Worm (Caenorhabditis elegans) whole organism, early embryonic: Measurements from ENCODE around the gene egl-20.

Experiments used
- B0310.2 ChIP-seq: sonication (generic microtip); optimal IDR thresholded peaks from 2 replicates; lab custom pipeline; 2016; ENCODE audit warnings: mild to moderate bottlenecking, missing genetic modification characterization, missing compliant biosample characterization
- F13C5.2 ChIP-seq: sonication (generic microtip); optimal IDR thresholded peaks from 2 replicates; lab custom pipeline; 2017; ENCODE audit warnings: mild to moderate bottlenecking, missing genetic modification characterization, inconsistent platforms, missing compliant biosample characterization
- aly-1 ChIP-seq: sonication (generic microtip); optimal IDR thresholded peaks from 2 replicates; lab custom pipeline; 2016; ENCODE audit warnings: missing genetic modification characterization, missing compliant biosample characterization
- ama-1 ChIP-seq: fragments of 150-350 bp; optimal IDR thresholded peaks from 2 replicates; lab custom pipeline; 2014
- ceh-13 ChIP-seq: fragments of 200-800 bp; sonication (Bioruptor generic); optimal IDR thresholded peaks from 2 replicates; lab custom pipeline; 2018; ENCODE audit warnings: mild to moderate bottlenecking, missing genetic modification characterization, missing compliant biosample characterization
- ceh-36 ChIP-seq: sonication (generic microtip); optimal IDR thresholded peaks from 2 replicates; lab custom pipeline; 2016; ENCODE audit warnings: missing genetic modification characterization, inconsistent platforms, missing compliant biosample characterization
- ets-7 ChIP-seq: sonication (generic microtip); optimal IDR thresholded peaks from 2 replicates; lab custom pipeline; 2016; ENCODE audit warnings: missing genotype, missing genetic modification characterization, missing compliant biosample characterization
- flt-1 ChIP-seq: fragments of 200-800 bp; sonication (Bioruptor generic); IDR thresholded peaks from 2 replicates; pipeline ENCODE4 v1.3.6; 2022; ENCODE audit warnings: missing genetic modification characterization, missing compliant biosample characterization
- hmbx-1 ChIP-seq: sonication (generic microtip); optimal IDR thresholded peaks from 2 replicates; lab custom pipeline; 2016; ENCODE audit warnings: mild to moderate bottlenecking, missing genetic modification characterization, missing compliant biosample characterization
- hmg-4 ChIP-seq: fragments of 200-800 bp; sonication (Bioruptor generic); optimal IDR thresholded peaks from 2 replicates; lab custom pipeline; 2018; ENCODE audit warnings: mild to moderate bottlenecking, missing genetic modification characterization, missing compliant biosample characterization
- hnd-1 ChIP-seq: sonication (generic microtip); optimal IDR thresholded peaks from 2 replicates; lab custom pipeline; 2016; ENCODE audit warnings: missing genetic modification characterization, missing compliant biosample characterization
- pes-1 ChIP-seq: fragments of 200-800 bp; sonication (Bioruptor generic); IDR thresholded peaks from 2 replicates; pipeline ENCODE4 v1.3.6; 2022; ENCODE audit warnings: missing genetic modification reagents, missing genetic modification characterization, missing compliant biosample characterization
- scrt-1 ChIP-seq: fragments of 200-800 bp; sonication (Bioruptor generic); IDR thresholded peaks from 2 replicates; pipeline ENCODE4 v1.3.6; 2022; ENCODE audit warnings: missing genetic modification characterization, missing compliant biosample characterization
- sea-1 ChIP-seq: fragments of 200-800 bp; sonication (Bioruptor generic); conservative IDR thresholded peaks from 2 replicates; pipeline ENCODE4 v1.3.6; 2022; ENCODE audit warnings: missing genetic modification characterization, missing compliant biosample characterization
- tbx-11 ChIP-seq: fragments of 200-800 bp; sonication (Bioruptor generic); IDR thresholded peaks from 2 replicates; pipeline ENCODE4 v1.3.6; 2022; ENCODE audit warnings: missing genetic modification characterization, missing compliant biosample characterization
- tbx-37 ChIP-seq: fragments of 200-800 bp; sonication (Bioruptor generic); conservative IDR thresholded peaks from 2 replicates; pipeline ENCODE4 v1.3.6; 2022; ENCODE audit warnings: missing genetic modification reagents, missing genetic modification characterization, missing compliant biosample characterization
- tra-4 ChIP-seq: sonication (generic microtip); optimal IDR thresholded peaks from 2 replicates; lab custom pipeline; 2017; ENCODE audit warnings: missing genetic modification characterization, missing compliant biosample characterization

The egl-20 gene

DNA sequence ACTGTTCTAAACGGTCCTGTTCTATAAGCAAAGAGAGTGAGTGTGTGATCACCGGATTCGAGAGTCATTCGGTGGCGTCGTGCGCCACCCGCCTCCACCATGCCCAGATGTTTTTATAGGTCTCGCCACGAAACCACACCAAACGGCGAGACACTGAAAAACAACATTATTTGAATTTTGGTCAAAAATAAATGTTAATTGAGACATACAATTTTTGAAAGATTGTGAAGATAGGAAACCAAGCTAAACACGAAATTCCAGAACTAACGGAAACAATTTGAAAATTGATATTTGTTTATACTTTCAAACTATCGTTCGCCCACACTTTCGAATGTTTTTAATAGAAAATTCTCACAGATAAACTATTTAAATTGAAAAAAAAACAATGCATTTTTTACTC, 9.1 kb upstream of the egl-20 start, which contains the start of gene catp-6:
catp-6 (minus strand) TSS at position 101 of the 400 bp plus-strand sequence.
- TF ChIP-seq F13C5.2 (tag; lab: Kevin White, UChicago) (no peak), ets-7 (tag; lab: Kevin White, UChicago) (no peak), ama-1 (no peak), ceh-13 (GFP tag; lab: Kevin White, UChicago) (no peak), hnd-1 (no peak), B0310.2 (tag; lab: Kevin White, UChicago) (no peak), flt-1 (GFP tag; lab: Robert Waterston, UW) (no peak), aly-1 (tag; lab: Kevin White, UChicago) (no peak), pes-1 (no peak), sea-1 (GFP tag; lab: Robert Waterston, UW) (no peak), scrt-1 (GFP tag; lab: Robert Waterston, UW) (no peak), tbx-37 (no peak), hmbx-1 (tag; lab: Kevin White, UChicago) (no peak), hmg-4 (GFP tag; lab: Kevin White, UChicago) (no peak), tra-4 (tag; lab: Kevin White, UChicago) (no peak), ceh-36 (tag; lab: Kevin White, UChicago) (no peak), tbx-11 (GFP tag; lab: Robert Waterston, UW) (no peak)

DNA sequence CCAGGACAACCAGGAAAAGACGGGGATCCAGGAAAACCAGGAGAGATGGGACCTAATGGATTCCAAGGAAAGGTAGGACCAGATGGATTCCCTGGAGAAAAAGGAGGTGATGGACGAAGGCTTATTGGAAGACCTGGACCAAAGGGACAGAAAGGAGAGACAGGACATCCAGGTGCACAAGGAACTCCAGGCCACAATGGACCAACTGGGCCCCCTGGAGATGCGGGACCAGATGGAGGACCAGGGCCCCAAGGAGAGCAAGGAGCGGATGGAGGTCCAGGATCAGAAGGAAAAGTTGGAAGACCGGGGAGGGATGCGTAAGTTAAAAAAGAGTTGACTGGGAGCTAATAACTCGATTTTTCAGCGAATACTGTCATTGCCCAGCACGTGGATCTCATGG, 7.3 kb upstream of the egl-20 start:
- TF ChIP-seq hnd-1 (no peak), pes-1 (no peak), ama-1 (no peak), F13C5.2 (tag; lab: Kevin White, UChicago) (no peak), ets-7 (tag; lab: Kevin White, UChicago) (no peak)

DNA sequence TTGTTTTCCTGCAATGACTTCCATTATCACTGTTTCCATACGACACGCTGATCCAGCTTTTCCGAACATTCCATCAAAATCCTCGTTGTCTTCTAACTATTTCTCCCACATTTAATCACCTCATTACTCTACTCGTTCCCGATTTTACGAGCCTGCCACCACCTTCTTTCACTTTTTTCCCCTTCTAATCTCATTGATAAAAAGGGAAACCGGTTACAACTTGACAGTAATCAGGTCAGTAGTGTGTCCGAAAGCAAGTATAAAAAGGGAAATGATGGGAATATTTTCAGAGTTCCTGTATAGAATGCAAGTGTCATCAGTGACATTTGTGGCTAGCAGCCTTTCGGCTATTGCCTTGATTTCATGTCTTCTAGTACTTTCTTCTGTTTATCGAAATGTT, 6.3 kb upstream of the egl-20 start, which contains the start of gene col-123:
col-123 (plus strand) TSS at position 301 of the 400 bp plus-strand sequence.
- TF ChIP-seq ama-1 (no peak), tbx-37 (no peak), pes-1 (no peak), ets-7 (tag; lab: Kevin White, UChicago) (no peak), hmg-4 (GFP tag; lab: Kevin White, UChicago) (no peak), ceh-13 (GFP tag; lab: Kevin White, UChicago) (no peak), scrt-1 (GFP tag; lab: Robert Waterston, UW) (no peak), ceh-36 (tag; lab: Kevin White, UChicago) (no peak), F13C5.2 (tag; lab: Kevin White, UChicago) (no peak), hmbx-1 (tag; lab: Kevin White, UChicago) (no peak), B0310.2 (tag; lab: Kevin White, UChicago) (no peak)

DNA sequence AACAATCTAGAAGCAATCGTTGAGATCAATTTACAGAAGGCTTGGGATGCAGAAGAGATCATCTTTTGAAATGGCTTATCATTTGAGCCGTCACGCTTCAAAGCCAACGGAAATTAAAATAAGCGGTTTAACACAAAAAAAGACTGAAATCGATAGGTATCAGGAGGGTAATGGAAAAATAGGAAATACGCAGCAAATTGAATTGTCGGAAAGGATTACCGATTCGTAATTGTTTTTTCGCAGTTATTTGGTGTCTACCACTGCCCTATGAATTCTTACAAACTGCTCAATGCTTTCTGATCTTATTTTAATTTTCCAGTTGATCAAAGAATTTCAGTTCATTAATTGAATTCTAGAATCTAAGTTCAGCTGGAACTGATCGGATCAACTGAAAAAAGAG, 3.8 kb downstream of the egl-20 start:
- no peak for TF ChIP-seq tbx-11 (GFP tag; lab: Robert Waterston, UW)
- no peak for TF ChIP-seq ceh-13 (GFP tag; lab: Kevin White, UChicago)
- no peak for TF ChIP-seq hmbx-1 (tag; lab: Kevin White, UChicago)
- TF ChIP-seq B0310.2 (tag; lab: Kevin White, UChicago), result no peak
- TF ChIP-seq hmg-4 (GFP tag; lab: Kevin White, UChicago), result no peak

DNA sequence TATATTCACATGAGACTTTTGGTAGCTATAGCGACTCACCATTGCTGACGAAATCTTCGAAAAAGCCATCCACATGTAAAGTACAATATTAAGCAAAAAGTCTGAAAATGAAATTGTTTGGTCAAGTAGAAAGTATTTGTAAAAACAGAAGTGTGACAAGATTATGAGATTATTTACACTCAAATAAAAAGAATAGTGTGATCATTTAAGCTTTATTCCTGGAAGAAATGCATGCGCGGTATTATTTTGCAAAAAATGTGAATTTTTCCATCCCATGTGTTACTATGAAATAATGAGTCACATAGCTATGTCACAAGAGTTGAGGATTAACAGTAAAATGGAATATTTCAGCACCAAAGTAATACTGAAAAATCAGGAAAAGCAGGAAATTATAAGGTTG, 4.7 kb downstream of the egl-20 start, which contains the start of gene dct-15:
dct-15 (minus strand) TSS at position 101 of the 400 bp plus-strand sequence.
- no peak for TF ChIP-seq ets-7 (tag; lab: Kevin White, UChicago)
- TF ChIP-seq tbx-11 (GFP tag; lab: Robert Waterston, UW), result no peak
- no peak for TF ChIP-seq hmg-4 (GFP tag; lab: Kevin White, UChicago)
- no peak for TF ChIP-seq aly-1 (tag; lab: Kevin White, UChicago)
- TF ChIP-seq hmbx-1 (tag; lab: Kevin White, UChicago), result no peak
- no peak for TF ChIP-seq scrt-1 (GFP tag; lab: Robert Waterston, UW)
- TF ChIP-seq ama-1, result no peak
- no peak for TF ChIP-seq ceh-13 (GFP tag; lab: Kevin White, UChicago)
- TF ChIP-seq flt-1 (GFP tag; lab: Robert Waterston, UW), result no peak
- TF ChIP-seq sea-1 (GFP tag; lab: Robert Waterston, UW), result no peak
- no peak for TF ChIP-seq tbx-37
- TF ChIP-seq pes-1, result no peak
- TF ChIP-seq B0310.2 (tag; lab: Kevin White, UChicago), result no peak
- no peak for TF ChIP-seq ceh-36 (tag; lab: Kevin White, UChicago)

DNA sequence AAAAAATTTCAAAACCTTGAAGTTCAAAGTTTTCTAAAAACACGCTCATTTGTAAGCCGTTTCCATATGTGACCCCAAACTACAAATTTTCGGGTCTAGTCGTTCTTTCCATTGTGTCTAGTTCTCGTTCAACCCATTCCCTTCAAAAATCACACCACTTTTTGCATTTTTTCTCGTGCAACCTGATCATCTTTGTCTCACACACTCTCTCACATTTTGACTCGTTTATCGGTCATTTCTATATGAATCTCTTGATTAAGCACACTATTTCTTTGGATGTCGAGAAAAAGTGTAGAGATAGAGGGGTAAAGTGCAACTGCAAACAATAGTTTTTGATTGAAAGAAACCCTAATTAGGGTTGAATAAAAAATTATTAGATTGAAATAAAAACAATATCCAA, 11.8 kb downstream of the egl-20 start:
- TF ChIP-seq hmbx-1 (tag; lab: Kevin White, UChicago) (no peak), ceh-13 (GFP tag; lab: Kevin White, UChicago) (no peak), tbx-37 (no peak), hmg-4 (GFP tag; lab: Kevin White, UChicago) (no peak)

DNA sequence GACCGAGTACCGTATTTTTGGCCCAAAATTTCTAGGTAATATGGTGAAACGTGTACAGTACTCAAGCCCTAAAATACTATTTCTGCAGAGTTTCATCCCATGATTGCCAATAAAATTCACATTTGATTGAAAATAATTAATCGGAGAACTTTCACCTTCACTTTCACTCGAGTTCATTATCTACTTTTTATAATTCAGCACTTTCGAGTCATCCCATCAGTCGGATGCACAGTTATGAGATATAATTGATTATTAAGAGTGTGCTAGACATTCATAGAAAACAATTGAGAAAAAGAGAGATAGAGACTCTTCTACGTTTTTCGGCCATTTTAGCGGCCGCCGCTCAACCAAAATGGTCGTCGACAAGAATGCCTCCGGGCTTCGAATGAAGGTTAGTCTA, 12.6 kb downstream of the egl-20 start, which contains the start of gene fat-3:
fat-3 (plus strand) TSS at position 313 of the 400 bp plus-strand sequence.
- TF ChIP-seq ets-7 (tag; lab: Kevin White, UChicago) (no peak), pes-1 (no peak), scrt-1 (GFP tag; lab: Robert Waterston, UW) (no peak), tbx-11 (GFP tag; lab: Robert Waterston, UW) (no peak), hmbx-1 (tag; lab: Kevin White, UChicago) (no peak)

DNA sequence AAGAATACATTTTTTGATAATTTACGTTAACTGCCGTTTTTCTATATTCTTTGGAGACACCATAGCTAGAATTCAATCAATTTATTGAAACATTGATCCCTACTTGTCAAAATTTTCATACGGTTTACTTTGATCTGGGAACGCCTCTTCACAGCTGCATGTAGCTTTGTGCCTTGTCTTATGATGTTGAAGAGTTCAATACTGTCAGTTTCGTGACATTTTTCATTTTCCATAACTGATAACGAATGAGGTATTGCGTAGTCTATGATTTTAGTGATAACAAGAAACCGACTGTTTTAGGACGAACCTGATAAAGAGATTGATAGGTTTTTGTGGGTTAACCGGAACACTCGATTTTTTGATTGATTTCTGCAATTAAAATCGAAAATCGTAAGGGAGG, 13.9 kb downstream of the egl-20 start:
- TF ChIP-seq scrt-1 (GFP tag; lab: Robert Waterston, UW), result no peak
- no peak for TF ChIP-seq aly-1 (tag; lab: Kevin White, UChicago)
- no peak for TF ChIP-seq tbx-37
- no peak for TF ChIP-seq sea-1 (GFP tag; lab: Robert Waterston, UW)
- no peak for TF ChIP-seq tra-4 (tag; lab: Kevin White, UChicago)
- no peak for TF ChIP-seq hmg-4 (GFP tag; lab: Kevin White, UChicago)
- no peak for TF ChIP-seq F13C5.2 (tag; lab: Kevin White, UChicago)
- no peak for TF ChIP-seq ama-1
- no peak for TF ChIP-seq tbx-11 (GFP tag; lab: Robert Waterston, UW)
- TF ChIP-seq hnd-1, result no peak
- no peak for TF ChIP-seq flt-1 (GFP tag; lab: Robert Waterston, UW)
- no peak for TF ChIP-seq B0310.2 (tag; lab: Kevin White, UChicago)
